Worm (Caenorhabditis elegans) whole organism, L4 larva: ENCODE results near the gene R04B5.6.

Experiments
- ceh-28 ChIP-seq: fragments of 150-350 bp; optimal IDR thresholded peaks from 2 replicates; lab custom pipeline; 2014; ENCODE audit warnings: missing biosample characterization, missing genetic modification reagents, missing genetic modification characterization
- daf-12 ChIP-seq: fragments of 150-350 bp; optimal IDR thresholded peaks from 2 replicates; lab custom pipeline; 2014; ENCODE audit warnings: missing biosample characterization, missing genetic modification reagents, missing genetic modification characterization
- hlh-30 ChIP-seq: sonication (generic microtip); optimal IDR thresholded peaks from 2 replicates; lab custom pipeline; 2017; ENCODE audit warnings: antibody characterized with exemption, mild to moderate bottlenecking, missing genetic modification characterization, missing compliant biosample characterization; ENCODE audit not compliant: insufficient read depth
- nhr-77 ChIP-seq: fragments of 150-350 bp; optimal IDR thresholded peaks from 2 replicates; lab custom pipeline; 2014; ENCODE audit warnings: missing biosample characterization, missing genetic modification characterization

DNA sequence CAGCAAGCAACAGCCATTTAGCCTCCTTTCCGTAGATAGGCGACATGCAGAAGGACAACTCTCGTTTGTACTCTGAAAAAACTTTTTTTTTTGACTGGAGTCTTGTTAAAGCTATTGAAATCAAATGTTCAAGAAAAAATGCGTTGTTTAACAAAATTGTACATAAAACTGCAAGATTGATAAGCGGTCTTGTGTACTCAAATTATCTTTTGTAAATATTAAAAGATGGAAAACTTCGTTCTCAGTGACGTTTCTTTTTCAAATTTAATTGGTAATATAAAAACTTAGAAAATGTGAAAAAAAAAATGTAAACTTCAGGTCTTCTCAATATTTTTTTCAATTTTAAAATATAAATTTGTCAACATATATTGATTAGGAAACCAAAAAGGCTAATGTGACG is 26.2 kb downstream of the R04B5.6 start:
- no peak for TF ChIP-seq ceh-28 (tag; lab: Kevin White, UChicago)
- no peak for TF ChIP-seq daf-12 (tag; lab: Kevin White, UChicago)
- TF ChIP-seq nhr-77 (tag; lab: Kevin White, UChicago), result no peak
- no peak for TF ChIP-seq hlh-30
